Worm (Caenorhabditis elegans): ENCODE measurements around the gene Y38H6C.4.
A peak's percentile ranks its signal among the peaks of the same experiment; 100 is the strongest.

Gene Y38H6C.4

DNA sequence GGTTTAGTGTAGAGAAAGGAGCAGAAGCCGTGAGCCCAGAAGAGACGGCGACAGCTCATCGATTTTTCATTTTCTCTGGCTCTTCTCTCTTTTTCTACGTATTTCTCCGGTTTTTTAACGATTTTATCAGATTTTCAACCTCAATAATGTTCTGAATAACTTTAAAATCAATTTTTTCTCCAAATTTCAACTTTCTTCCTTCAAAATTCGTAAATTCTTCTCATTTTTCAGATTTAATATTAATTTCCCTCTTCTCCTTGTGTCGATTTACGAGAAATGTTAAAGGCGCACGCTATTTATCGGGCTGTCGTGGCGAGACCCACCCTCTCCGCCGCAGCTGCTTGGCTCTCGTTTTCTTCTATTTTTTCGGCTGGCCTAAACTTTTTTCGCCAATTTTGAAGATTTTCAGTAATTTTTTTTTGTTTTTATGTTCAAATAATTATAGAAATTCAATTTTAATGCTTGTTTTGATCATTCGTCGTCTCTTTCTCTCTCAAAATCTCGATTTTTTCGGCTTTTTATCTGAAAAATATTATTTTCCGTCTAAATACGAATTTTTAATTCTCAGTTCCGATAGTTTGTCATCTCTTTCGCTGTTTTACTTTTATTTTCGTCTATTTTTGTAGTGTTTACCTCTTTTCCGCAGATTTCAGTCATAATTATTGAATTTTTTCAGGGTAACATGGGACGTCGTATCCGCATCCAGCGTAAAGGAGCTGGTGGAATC lies 25.7 kb downstream of the Y38H6C.4 start, which contains the start of the genes calf-1 and rpl-2 (continued):
- TF ChIP-seq fos-1 (tag; optimal IDR thresholded peaks at IDR 0.05) (no peak), nhr-76 (tag; optimal IDR thresholded peaks at IDR 0.05) (no peak), ctbp-1 (GFP tag; IDR thresholded peaks at IDR 0.05) (no peak), zip-2 (tag; optimal IDR thresholded peaks at IDR 0.05) (no peak), ztf-11 (tag; optimal IDR thresholded peaks at IDR 0.05) (no peak), nhr-48 (tag; optimal IDR thresholded peaks at IDR 0.05) (no peak), ceh-44 (GFP tag; IDR thresholded peaks at IDR 0.05) (no peak)

- TF ChIP-seq lsy-2 (tag; optimal IDR thresholded peaks at IDR 0.05) (peak in 1 of 2 experiments; percentile 50), R02D3.7 (tag; optimal IDR thresholded peaks at IDR 0.05) (no peak), F49E8.2 (tag; optimal IDR thresholded peaks at IDR 0.05; ENCODE audit: borderline replicate concordance) (no peak)
Measured at ce11 chrV:20476981-20477380, 27.9 kb downstream of the Y38H6C.4 start.

DNA sequence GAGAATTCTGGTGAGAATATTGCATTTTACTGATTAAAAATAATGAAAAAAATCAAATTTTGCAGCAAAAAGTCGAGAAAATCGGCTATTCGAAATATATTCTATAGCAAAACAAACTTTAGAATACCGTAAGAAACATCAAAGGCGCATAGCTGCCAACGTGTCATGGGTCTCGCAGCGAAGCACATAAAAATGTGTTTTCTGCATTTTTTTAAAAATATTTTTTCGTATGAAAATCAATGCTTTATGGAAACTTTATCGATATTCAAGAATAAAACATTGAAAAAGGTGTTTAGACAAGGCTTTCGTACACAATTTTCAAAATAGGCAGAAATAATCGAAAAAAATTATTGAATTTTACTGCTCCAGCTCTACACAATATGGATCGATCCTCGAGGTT lies 28.4 kb downstream of the Y38H6C.4 start:
- TF ChIP-seq jun-1 (tag; optimal IDR thresholded peaks at IDR 0.05) = no peak
- no peak for TF ChIP-seq zfp-3 (GFP tag; conservative IDR thresholded peaks at IDR 0.05)
- TF ChIP-seq T26A8.4 (GFP tag; IDR thresholded peaks at IDR 0.05) = no peak
- TF ChIP-seq unc-130 (GFP tag; optimal IDR thresholded peaks at IDR 0.05) = peak; percentile 15
- no peak for TF ChIP-seq nhr-76 (tag; optimal IDR thresholded peaks at IDR 0.05)
- TF ChIP-seq ztf-7 (tag; optimal IDR thresholded peaks at IDR 0.05) = no peak
- TF ChIP-seq daf-12 (tag; optimal IDR thresholded peaks at IDR 0.05) = no peak
- no peak for TF ChIP-seq set-16 (GFP tag; IDR thresholded peaks at IDR 0.05)

DNA sequence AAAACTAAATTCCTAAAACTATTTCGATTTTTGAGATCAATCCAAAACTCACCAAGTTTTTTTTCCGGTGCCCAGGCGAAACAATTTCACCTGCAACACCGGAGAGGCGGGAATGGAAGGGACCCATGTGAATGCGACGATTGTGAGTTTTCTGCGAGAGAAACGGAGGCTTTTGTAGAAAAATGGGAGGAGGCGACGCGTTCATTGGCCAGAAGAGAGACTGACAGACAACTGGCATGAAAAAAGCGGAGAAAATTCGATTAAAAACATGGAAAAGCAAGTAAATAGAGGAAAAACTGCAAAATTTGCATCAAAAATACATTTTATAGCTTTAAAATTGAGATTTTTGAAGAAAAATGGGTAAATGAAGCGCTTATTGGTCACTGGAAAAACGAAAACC lies 29.1 kb downstream of the Y38H6C.4 start, which contains the start of gene B0250.7:
B0250.7 (minus strand) TSS at position 232 of the 400 bp plus-strand sequence.
- TF ChIP-seq nhr-48 (tag; optimal IDR thresholded peaks at IDR 0.05) (no peak), daf-16 (GFP tag; optimal IDR thresholded peaks at IDR 0.05) (no peak), daf-16 (tag; optimal IDR thresholded peaks at IDR 0.05) (no peak), ceh-20 (GFP tag; IDR thresholded peaks at IDR 0.05) (no peak), duxl-1 (tag; optimal IDR thresholded peaks at IDR 0.05; ENCODE audit: poor library complexity) (no peak), nhr-77 (tag; optimal IDR thresholded peaks at IDR 0.05) (no peak), sdz-12 (GFP tag; optimal IDR thresholded peaks at IDR 0.05) (no peak), tag-97 (GFP tag; IDR thresholded peaks at IDR 0.05) (no peak), zfp-3 (GFP tag; conservative IDR thresholded peaks at IDR 0.05) (no peak), daf-12 (tag; optimal IDR thresholded peaks at IDR 0.05) (no peak), spr-3 (GFP tag; optimal IDR thresholded peaks at IDR 0.05) (no peak), daf-19 (GFP tag; conservative IDR thresholded peaks at IDR 0.05) (no peak), cey-2 (tag; optimal IDR thresholded peaks at IDR 0.05; ENCODE audit: borderline replicate concordance, insufficient read depth) (no peak), nhr-76 (tag; optimal IDR thresholded peaks at IDR 0.05) (no peak), fkh-10 (GFP tag; optimal IDR thresholded peaks at IDR 0.05) (no peak), zag-1 (tag; optimal IDR thresholded peaks at IDR 0.05) (no peak), lin-1 (GFP tag; IDR thresholded peaks at IDR 0.05) (no peak), zfp-2 (tag; optimal IDR thresholded peaks at IDR 0.05) (no peak), tra-1 (GFP tag; IDR thresholded peaks at IDR 0.05) (no peak), ceh-32 (tag; optimal IDR thresholded peaks at IDR 0.05; ENCODE audit: poor library complexity) (no peak)

- 0 out of 2 replicates have a peak, but pooled peaks have one; percentile 43 for TF ChIP-seq F44E2.7 (GFP tag; IDR thresholded peaks at IDR 0.05)
- no peak for TF ChIP-seq egl-43 (GFP tag; IDR thresholded peaks at IDR 0.05)
- TF ChIP-seq fos-1 (tag; optimal IDR thresholded peaks at IDR 0.05) = no peak
- no peak for TF ChIP-seq D1046.2 (GFP tag; IDR thresholded peaks at IDR 0.05)
- TF ChIP-seq aha-1 (tag) = peak; percentile 92
- no peak for TF ChIP-seq F49E8.2 (tag; optimal IDR thresholded peaks at IDR 0.05; ENCODE audit: borderline replicate concordance)
Measured at ce11 chrV:20475029-20475428, 29.9 kb downstream of the Y38H6C.4 start.

Measured in whole organism, L4 larva.